Worm (Caenorhabditis elegans): Measurements from ENCODE around the gene swsn-4.

The swsn-4 gene

ce11 chrIV:11105724-11106123 lies 20.1 kb upstream of the swsn-4 start, which contains the start of gene srlf-24:
Gene srlf-24 (minus strand): TSS chrIV:11105824.
- TF ChIP-seq lsy-2 (tag; optimal IDR thresholded peaks at IDR 0.05) (no peak), efl-1 (optimal IDR thresholded peaks at IDR 0.05) (no peak), efl-1 (GFP tag; optimal IDR thresholded peaks at IDR 0.05 in 1 of 2) (peak in 1 of 2 experiments; percentile 51)

- TF ChIP-seq ztf-11 (tag; optimal IDR thresholded peaks at IDR 0.05): no peak
- TF ChIP-seq hlh-17 (GFP tag; optimal IDR thresholded peaks at IDR 0.05; ENCODE audit: borderline replicate concordance): no peak
- peak in 1 of 2 experiments; percentile 37 for TF ChIP-seq lsy-2 (tag; optimal IDR thresholded peaks at IDR 0.05)
- TF ChIP-seq nhr-90 (tag; optimal IDR thresholded peaks at IDR 0.05; ENCODE audit: poor library complexity): no peak
- no peak for TF ChIP-seq pqm-1 (tag; optimal IDR thresholded peaks at IDR 0.05)
- peak; percentile 7 for TF ChIP-seq aly-2 (tag; optimal IDR thresholded peaks at IDR 0.05)
- TF ChIP-seq mdl-1 (tag; optimal IDR thresholded peaks at IDR 0.05): no peak
- no peak for TF ChIP-seq fkh-8 (tag; optimal IDR thresholded peaks at IDR 0.05)
- TF ChIP-seq nhr-19 (GFP tag; conservative IDR thresholded peaks at IDR 0.05): 0 out of 2 replicates have a peak, but pooled peaks have one; percentile 6
- peak; percentile 27 for TF ChIP-seq fos-1 (tag; optimal IDR thresholded peaks at IDR 0.05)
- no peak for TF ChIP-seq ceh-8 (GFP tag; optimal IDR thresholded peaks at IDR 0.05)
- no peak for TF ChIP-seq egl-13 (tag; optimal IDR thresholded peaks at IDR 0.05)
- no peak for TF ChIP-seq unc-62 (GFP tag; optimal IDR thresholded peaks at IDR 0.05)
- no peak for TF ChIP-seq rnt-1 (tag; optimal IDR thresholded peaks at IDR 0.05)
- TF ChIP-seq mab-9 (GFP tag; IDR thresholded peaks at IDR 0.05): no peak
- no peak for TF ChIP-seq blmp-1 (tag; optimal IDR thresholded peaks at IDR 0.05)
- TF ChIP-seq fkh-4 (tag; optimal IDR thresholded peaks at IDR 0.05; ENCODE audit: borderline replicate concordance): no peak
- TF ChIP-seq nhr-71 (tag; optimal IDR thresholded peaks at IDR 0.05): peak; percentile 12
These were observed 16.1 kb upstream of the swsn-4 start, which contains the start of gene pigk-1 for ce11 chrIV:11109771-11110170. Gene pigk-1 (minus strand): TSS chrIV:11110018.

ce11 chrIV:11110995-11111619 lies 14.7 kb upstream of the swsn-4 start, which contains the start of gene rps-5:
Gene rps-5 (minus strand): TSS chrIV:11111045.
- no peak for TF ChIP-seq efl-3 (GFP tag; optimal IDR thresholded peaks at IDR 0.05)
- no peak for TF ChIP-seq Y116A8C.19 (tag; optimal IDR thresholded peaks at IDR 0.05; ENCODE audit: borderline replicate concordance)
- TF ChIP-seq F16B12.6 (tag; optimal IDR thresholded peaks at IDR 0.05): no peak
- TF ChIP-seq sptf-1 (tag; optimal IDR thresholded peaks at IDR 0.05): no peak
- TF ChIP-seq lin-39 (tag; optimal IDR thresholded peaks at IDR 0.05): no peak
- peak; percentile 59 for TF ChIP-seq nhr-20 (tag; optimal IDR thresholded peaks at IDR 0.05)
- TF ChIP-seq fkh-8 (tag; optimal IDR thresholded peaks at IDR 0.05): peak; percentile 21
- no peak for TF ChIP-seq nhr-237 (tag; optimal IDR thresholded peaks at IDR 0.05)
- TF ChIP-seq dpl-1 (GFP tag; optimal IDR thresholded peaks at IDR 0.05): peak; percentile 78 to 85 (median 84)
- TF ChIP-seq aly-2 (tag; optimal IDR thresholded peaks at IDR 0.05): no peak
- TF ChIP-seq unc-62 (GFP tag; optimal IDR thresholded peaks at IDR 0.05): no peak
- TF ChIP-seq lin-14 (GFP tag; optimal IDR thresholded peaks at IDR 0.05): peak; percentile 65
- TF ChIP-seq nhr-77 (tag; optimal IDR thresholded peaks at IDR 0.05): peak; percentile 36
- peak; percentile 80 to 92 for TF ChIP-seq lin-35 (GFP tag; optimal IDR thresholded peaks at IDR 0.05)
- TF ChIP-seq lir-3 (tag; optimal IDR thresholded peaks at IDR 0.05; ENCODE audit: poor library complexity): no peak
- TF ChIP-seq nhr-85 (tag): peak; percentile 80
- no peak for TF ChIP-seq unc-98 (GFP tag; IDR thresholded peaks at IDR 0.05)
- TF ChIP-seq irx-1 (tag; optimal IDR thresholded peaks at IDR 0.05): peak; percentile 20
- TF ChIP-seq nhr-11 (tag; optimal IDR thresholded peaks at IDR 0.05): no peak
- no peak for TF ChIP-seq sup-37 (GFP tag; optimal IDR thresholded peaks at IDR 0.05)
- peak; percentile 79 to 89 for TF ChIP-seq efl-1 (optimal IDR thresholded peaks at IDR 0.05)
- peak; percentile 84 to 99 for TF ChIP-seq efl-1 (GFP tag; optimal IDR thresholded peaks at IDR 0.05 in 1 of 2)
- no peak for TF ChIP-seq hlh-4 (tag; optimal IDR thresholded peaks at IDR 0.05)
- no peak for TF ChIP-seq hpl-2 (GFP tag; optimal IDR thresholded peaks at IDR 0.05)
- no peak for TF ChIP-seq pax-3 (tag; optimal IDR thresholded peaks at IDR 0.05)
- TF ChIP-seq ama-1 (optimal IDR thresholded peaks at IDR 0.05): no peak
- no peak for TF ChIP-seq ceh-8 (GFP tag; optimal IDR thresholded peaks at IDR 0.05)
- no peak for TF ChIP-seq ets-5 (GFP tag; IDR thresholded peaks at IDR 0.05)
- peak in 1 of 6 experiments; percentile 11 for TF ChIP-seq elt-3 (tag; optimal IDR thresholded peaks at IDR 0.05)
- peak in 1 of 2 experiments; percentile 50 for TF ChIP-seq mdl-1 (tag; optimal IDR thresholded peaks at IDR 0.05)
- TF ChIP-seq lin-15B (tag; optimal IDR thresholded peaks at IDR 0.05): peak; percentile 25
- no peak for TF ChIP-seq mef-2 (tag; optimal IDR thresholded peaks at IDR 0.05)
- TF ChIP-seq tbx-2 (tag; optimal IDR thresholded peaks at IDR 0.05): peak; percentile 59
- TF ChIP-seq egl-13 (tag; optimal IDR thresholded peaks at IDR 0.05): no peak
- no peak for TF ChIP-seq grh-1 (GFP tag; IDR thresholded peaks at IDR 0.05)
- peak; percentile 66 for TF ChIP-seq nhr-19 (GFP tag; conservative IDR thresholded peaks at IDR 0.05)

All from whole organism, L1 larva.